Fruit fly (Drosophila melanogaster): ENCODE data around the gene CG10561.
A peak's percentile ranks its signal among the peaks of the same experiment; 100 is the strongest.

- TF ChIP-seq CG7045 (GFP tag; optimal IDR thresholded peaks at IDR 0.05) (no peak), tj (GFP tag; optimal IDR thresholded peaks at IDR 0.05) (peak; percentile 75), cic (GFP tag; optimal IDR thresholded peaks at IDR 0.05) (no peak), Hr96 (GFP tag; optimal IDR thresholded peaks at IDR 0.05) (no peak), CG7101 (tag; optimal IDR thresholded peaks at IDR 0.05) (no peak), CG14711 (tag; optimal IDR thresholded peaks at IDR 0.05) (no peak), Crg-1 (GFP tag; optimal IDR thresholded peaks at IDR 0.05) (no peak)
Measured at dm6 chr2L:19155937-19156736, 41.9 kb downstream of the CG10561 start.
